Worm (Caenorhabditis elegans) whole organism, late embryonic: Measurements from ENCODE around the gene lgc-8.

Experiments used
- F13H6.1 ChIP-seq: sonication (generic microtip); optimal IDR thresholded peaks from 2 replicates; lab custom pipeline; 2016; ENCODE audit warnings: missing genetic modification characterization, missing compliant biosample characterization
- K02D7.2 ChIP-seq: sonication (generic microtip); optimal IDR thresholded peaks from 2 replicates; lab custom pipeline; 2017; ENCODE audit warnings: mild to moderate bottlenecking, missing genetic modification characterization, missing compliant biosample characterization
- K09A11.1 ChIP-seq: sonication (generic microtip); optimal IDR thresholded peaks from 2 replicates; lab custom pipeline; 2017; ENCODE audit warnings: antibody characterized with exemption, mild to moderate bottlenecking, missing genetic modification characterization, missing compliant biosample characterization; ENCODE audit not compliant: insufficient read depth
- Y22D7AL.16 ChIP-seq: sonication (generic microtip); optimal IDR thresholded peaks from 2 replicates; lab custom pipeline; 2016; ENCODE audit warnings: missing genetic modification characterization, missing compliant biosample characterization
- ceh-14 ChIP-seq: sonication (generic microtip); optimal IDR thresholded peaks from 2 replicates; lab custom pipeline; 2016; ENCODE audit warnings: missing genotype, missing genetic modification characterization, missing compliant biosample characterization
- ceh-18 ChIP-seq: sonication (generic microtip); optimal IDR thresholded peaks from 2 replicates; lab custom pipeline; 2016; ENCODE audit warnings: missing genetic modification characterization, missing compliant biosample characterization
- ceh-2 ChIP-seq: sonication (generic microtip); optimal IDR thresholded peaks from 2 replicates; lab custom pipeline; 2016; ENCODE audit warnings: missing genotype, missing genetic modification characterization, missing compliant biosample characterization
- ceh-22 ChIP-seq: sonication (generic microtip); optimal IDR thresholded peaks from 2 replicates; lab custom pipeline; 2017; ENCODE audit warnings: missing biosample characterization, missing genetic modification characterization
- ceh-31 ChIP-seq: sonication (generic microtip); optimal IDR thresholded peaks from 2 replicates; lab custom pipeline; 2016; ENCODE audit warnings: missing genetic modification characterization, missing compliant biosample characterization
- ceh-45 ChIP-seq: fragments of 200-800 bp; sonication (Bioruptor generic); IDR thresholded peaks from 2 replicates; pipeline ENCODE4 v1.3.6; 2022; ENCODE audit warnings: missing genetic modification reagents, missing genetic modification characterization, missing compliant biosample characterization
- ceh-48 ChIP-seq: sonication (generic microtip); optimal IDR thresholded peaks from 2 replicates; lab custom pipeline; 2016; ENCODE audit warnings: missing genetic modification characterization, inconsistent platforms, missing compliant biosample characterization
- ceh-6 ChIP-seq: fragments of 200-800 bp; sonication (Bioruptor generic); optimal IDR thresholded peaks from 2 replicates; lab custom pipeline; 2018; ENCODE audit warnings: mild to moderate bottlenecking, missing genetic modification characterization, missing compliant biosample characterization
- che-1 ChIP-seq: sonication (generic microtip); optimal IDR thresholded peaks from 2 replicates; lab custom pipeline; 2016; ENCODE audit warnings: mild to moderate bottlenecking, missing genetic modification characterization, missing compliant biosample characterization
- dmd-4 ChIP-seq: sonication (generic microtip); optimal IDR thresholded peaks from 2 replicates; lab custom pipeline; 2016; ENCODE audit warnings: borderline replicate concordance, missing genetic modification characterization, missing compliant biosample characterization
- elt-2 ChIP-seq: sonication (generic microtip); optimal IDR thresholded peaks from 2 replicates; lab custom pipeline; 2016; ENCODE audit warnings: missing genetic modification reagents, missing genetic modification characterization, missing compliant biosample characterization
- ets-4 ChIP-seq: sonication (generic microtip); optimal IDR thresholded peaks from 2 replicates; lab custom pipeline; 2016; ENCODE audit warnings: missing genetic modification characterization, missing compliant biosample characterization
- eyg-1 ChIP-seq: sonication (generic microtip); optimal IDR thresholded peaks from 2 replicates; lab custom pipeline; 2016; ENCODE audit warnings: missing genotype, missing genetic modification characterization, missing compliant biosample characterization
- fax-1 ChIP-seq: sonication (generic microtip); optimal IDR thresholded peaks from 2 replicates; lab custom pipeline; 2016; ENCODE audit warnings: missing genotype, missing genetic modification characterization, missing compliant biosample characterization
- fkh-6 ChIP-seq: sonication (generic microtip); optimal IDR thresholded peaks from 2 replicates; lab custom pipeline; 2016; ENCODE audit warnings: missing genetic modification characterization, missing compliant biosample characterization
- gmeb-2 ChIP-seq: sonication (generic microtip); optimal IDR thresholded peaks from 2 replicates; lab custom pipeline; 2016; ENCODE audit warnings: missing genetic modification characterization, inconsistent platforms, missing compliant biosample characterization
- hlh-13 ChIP-seq: fragments of 200-800 bp; sonication (Bioruptor generic); optimal IDR thresholded peaks from 2 replicates; lab custom pipeline; 2018; ENCODE audit warnings: mild to moderate bottlenecking, missing genetic modification characterization, missing compliant biosample characterization
- hlh-15 ChIP-seq: sonication (generic microtip); optimal IDR thresholded peaks from 2 replicates; lab custom pipeline; 2016; ENCODE audit warnings: missing genetic modification characterization, missing compliant biosample characterization
- hlh-6 ChIP-seq: sonication (generic microtip); optimal IDR thresholded peaks from 2 replicates; lab custom pipeline; 2016; ENCODE audit warnings: missing genotype, missing genetic modification characterization, missing compliant biosample characterization
- hlh-8 ChIP-seq: sonication (generic microtip); optimal IDR thresholded peaks from 2 replicates; lab custom pipeline; 2016; ENCODE audit warnings: missing genotype, missing genetic modification characterization, missing compliant biosample characterization
- lim-6 ChIP-seq: sonication (generic microtip); optimal IDR thresholded peaks from 2 replicates; lab custom pipeline; 2016; ENCODE audit warnings: missing genetic modification characterization, missing compliant biosample characterization
- lin-11 ChIP-seq: fragments of 200-800 bp; sonication (Bioruptor generic); optimal IDR thresholded peaks from 2 replicates; lab custom pipeline; 2018; ENCODE audit warnings: mild to moderate bottlenecking, missing genetic modification characterization, missing compliant biosample characterization
- madf-2 ChIP-seq: sonication (generic microtip); optimal IDR thresholded peaks from 2 replicates; lab custom pipeline; 2017; ENCODE audit warnings: missing genetic modification characterization, missing compliant biosample characterization
- nhr-11 ChIP-seq: fragments of 150-350 bp; optimal IDR thresholded peaks from 2 replicates; lab custom pipeline; 2014; ENCODE audit warnings: missing biosample characterization, missing genetic modification characterization
- odd-2 ChIP-seq: sonication (generic microtip); optimal IDR thresholded peaks from 2 replicates; lab custom pipeline; 2017; ENCODE audit warnings: antibody characterized with exemption, mild to moderate bottlenecking, missing genetic modification characterization, missing compliant biosample characterization
- pat-9 ChIP-seq: fragments of 200-800 bp; sonication (Bioruptor generic); optimal IDR thresholded peaks from 2 replicates; lab custom pipeline; 2018; ENCODE audit warnings: mild to moderate bottlenecking, missing genetic modification characterization, moderate library complexity, missing compliant biosample characterization
- pax-1 ChIP-seq: fragments of 150-350 bp; optimal IDR thresholded peaks from 2 replicates; lab custom pipeline; 2014; ENCODE audit warnings: missing biosample characterization, missing genetic modification characterization
- pha-2 ChIP-seq: sonication (generic microtip); optimal IDR thresholded peaks from 2 replicates; lab custom pipeline; 2017; ENCODE audit warnings: mild to moderate bottlenecking, missing genetic modification characterization, missing compliant biosample characterization
- pqm-1 ChIP-seq: sonication (generic microtip); optimal IDR thresholded peaks from 2 replicates; lab custom pipeline; 2016; ENCODE audit warnings: missing genetic modification characterization, missing compliant biosample characterization
- pros-1 ChIP-seq: fragments of 150-350 bp; optimal IDR thresholded peaks from 2 replicates; lab custom pipeline; 2014; ENCODE audit warnings: missing biosample characterization, missing genetic modification reagents, missing genetic modification characterization
- ref-2 ChIP-seq: sonication (generic microtip); optimal IDR thresholded peaks from 2 replicates; lab custom pipeline; 2016; ENCODE audit warnings: missing genetic modification characterization, missing compliant biosample characterization
- rnt-1 ChIP-seq: sonication (generic microtip); optimal IDR thresholded peaks from 2 replicates; lab custom pipeline; 2016; ENCODE audit warnings: missing genetic modification characterization, missing compliant biosample characterization
- sdc-2 ChIP-seq: sonication (generic microtip); optimal IDR thresholded peaks from 2 replicates; lab custom pipeline; 2016; ENCODE audit warnings: missing genotype, missing genetic modification characterization, missing compliant biosample characterization
- sox-2 ChIP-seq: fragments of 200-800 bp; sonication (Bioruptor generic); IDR thresholded peaks from 2 replicates; pipeline ENCODE4 v1.3.6; 2022; ENCODE audit warnings: missing genetic modification reagents, missing genetic modification characterization, missing compliant biosample characterization
- sox-4 ChIP-seq: sonication (generic microtip); optimal IDR thresholded peaks from 2 replicates; lab custom pipeline; 2017; ENCODE audit warnings: mild to moderate bottlenecking, missing genetic modification characterization, inconsistent platforms, missing compliant biosample characterization
- syd-9 ChIP-seq: sonication (generic microtip); optimal IDR thresholded peaks from 2 replicates; lab custom pipeline; 2016; ENCODE audit warnings: mild to moderate bottlenecking, missing genetic modification characterization, moderate library complexity, missing compliant biosample characterization
- tbx-2 ChIP-seq: sonication (generic microtip); optimal IDR thresholded peaks from 2 replicates; lab custom pipeline; 2016; ENCODE audit warnings: missing genetic modification characterization, missing compliant biosample characterization
- ttx-3 ChIP-seq: sonication (generic microtip); optimal IDR thresholded peaks from 2 replicates; lab custom pipeline; 2016; ENCODE audit warnings: missing genetic modification reagents, missing genetic modification characterization, missing compliant biosample characterization
- unc-3 ChIP-seq, 2 experiments: fragments of 200-800 bp in 1 of 2; sonication (Bioruptor generic) in 1 of 2; sonication (generic microtip) in 1 of 2; conservative IDR thresholded peaks in 1 of 2; optimal IDR thresholded peaks in 1 of 2; 2 replicates each; pipeline versions ENCODE4 v1.3.6 to Lab custom; 2016 to 2022; ENCODE audit warnings: missing compliant biosample characterization in 2 of 2, missing genetic modification characterization in 2 of 2, missing genetic modification reagents in 1 of 2
- unc-55 ChIP-seq: sonication (generic microtip); optimal IDR thresholded peaks from 2 replicates; lab custom pipeline; 2017; ENCODE audit warnings: missing biosample characterization, missing genetic modification reagents, missing genetic modification characterization
- ztf-16 ChIP-seq: sonication (generic microtip); optimal IDR thresholded peaks from 2 replicates; lab custom pipeline; 2017; ENCODE audit warnings: missing genetic modification characterization, missing compliant biosample characterization

Gene lgc-8

ce11 chrIV:14764719-14765173 lies 49.1 kb downstream of the lgc-8 start:
- TF ChIP-seq sox-2 (GFP tag; lab: Robert Waterston, UW) (no peak), rnt-1 (tag; lab: Kevin White, UChicago) (no peak), unc-55 (GFP tag; lab: Kevin White, UChicago) (no peak), ztf-16 (no peak), sox-4 (no peak)

- TF ChIP-seq ceh-48 (tag; lab: Kevin White, UChicago), result no peak
- TF ChIP-seq ets-4 (tag; lab: Kevin White, UChicago), result no peak
- no peak for TF ChIP-seq pqm-1 (tag; lab: Kevin White, UChicago)
- no peak for TF ChIP-seq madf-2 (tag; lab: Kevin White, UChicago)
- no peak for TF ChIP-seq lin-11
- no peak for TF ChIP-seq unc-3 (GFP tag; conservative IDR thresholded peaks at IDR 0.05; lab: Robert Waterston, UW)
- TF ChIP-seq unc-3 (tag; optimal IDR thresholded peaks at IDR 0.05; lab: Kevin White, UChicago), result no peak
- TF ChIP-seq ceh-31 (tag; lab: Kevin White, UChicago), result no peak
- no peak for TF ChIP-seq pat-9 (tag; lab: Kevin White, UChicago)
- no peak for TF ChIP-seq ceh-14
- no peak for TF ChIP-seq hlh-13 (GFP tag; lab: Kevin White, UChicago)
Observed at ce11 chrIV:14765336-14765735, 49.7 kb downstream of the lgc-8 start, which contains the start of gene Y57G11C.5. Gene Y57G11C.5, minus strand, starts transcription at chrIV:14765436.

ce11 chrIV:14766382-14766781 lies 50.8 kb downstream of the lgc-8 start, which contains the start of gene vti-1:
Gene vti-1, minus strand, starts transcription at chrIV:14766665.
- TF ChIP-seq pax-1 (tag; lab: Kevin White, UChicago), result no peak
- TF ChIP-seq eyg-1 (tag; lab: Kevin White, UChicago), result no peak
- TF ChIP-seq K02D7.2, result no peak
- no peak for TF ChIP-seq pqm-1 (tag; lab: Kevin White, UChicago)
- TF ChIP-seq ceh-18 (tag; lab: Kevin White, UChicago), result no peak
- no peak for TF ChIP-seq ceh-31 (tag; lab: Kevin White, UChicago)
- no peak for TF ChIP-seq rnt-1 (tag; lab: Kevin White, UChicago)
- TF ChIP-seq pros-1 (tag; lab: Kevin White, UChicago), result no peak
- TF ChIP-seq pha-2, result no peak
- no peak for TF ChIP-seq syd-9
- TF ChIP-seq K09A11.1, result no peak
- no peak for TF ChIP-seq odd-2

ce11 chrIV:14767693-14768251 lies 52.2 kb downstream of the lgc-8 start, which contains the start of the genes mrps-7 and Y57G11C.3:
Gene mrps-7, minus strand, starts transcription at chrIV:14767730.
Gene Y57G11C.3, plus strand, starts transcription at chrIV:14768201.
- no peak for TF ChIP-seq ref-2 (tag; lab: Kevin White, UChicago)
- peak; percentile 19 for TF ChIP-seq pros-1 (tag; lab: Kevin White, UChicago)
- no peak for TF ChIP-seq pqm-1 (tag; lab: Kevin White, UChicago)
- no peak for TF ChIP-seq rnt-1 (tag; lab: Kevin White, UChicago)
- no peak for TF ChIP-seq ttx-3 (tag; lab: Kevin White, UChicago)
- TF ChIP-seq hlh-6 (tag; lab: Kevin White, UChicago), result no peak
- TF ChIP-seq F13H6.1, result no peak
- TF ChIP-seq hlh-15, result no peak
- TF ChIP-seq ztf-16, result peak; percentile 24
- no peak for TF ChIP-seq eyg-1 (tag; lab: Kevin White, UChicago)
- no peak for TF ChIP-seq fkh-6 (tag; lab: Kevin White, UChicago)
- TF ChIP-seq ceh-2 (tag; lab: Kevin White, UChicago), result no peak
- peak; percentile 15 for TF ChIP-seq madf-2 (tag; lab: Kevin White, UChicago)
- TF ChIP-seq ceh-22 (tag; lab: Kevin White, UChicago), result no peak
- peak; percentile 51 for TF ChIP-seq elt-2 (tag; lab: Kevin White, UChicago)
- no peak for TF ChIP-seq Y22D7AL.16 (tag; lab: Kevin White, UChicago)
- TF ChIP-seq hlh-8 (tag; lab: Kevin White, UChicago), result no peak
- no peak for TF ChIP-seq ceh-6 (GFP tag; lab: Kevin White, UChicago)
- TF ChIP-seq fax-1, result no peak
- peak; percentile 72 for TF ChIP-seq ceh-48 (tag; lab: Kevin White, UChicago)
- TF ChIP-seq gmeb-2 (tag; lab: Kevin White, UChicago), result no peak
- no peak for TF ChIP-seq che-1 (tag; lab: Kevin White, UChicago)
- no peak for TF ChIP-seq sox-4
- TF ChIP-seq ets-4 (tag; lab: Kevin White, UChicago), result no peak
- TF ChIP-seq tbx-2 (tag; lab: Kevin White, UChicago), result peak; percentile 55
- TF ChIP-seq ceh-45, result no peak
- no peak for TF ChIP-seq lin-11
- TF ChIP-seq dmd-4 (tag; lab: Kevin White, UChicago), result no peak
- TF ChIP-seq sdc-2, result no peak
- TF ChIP-seq odd-2, result no peak
- TF ChIP-seq ceh-18 (tag; lab: Kevin White, UChicago), result peak; percentile 54
- no peak for TF ChIP-seq nhr-11 (tag; lab: Kevin White, UChicago)
- no peak for TF ChIP-seq lim-6 (tag; lab: Kevin White, UChicago)
